Worm (Caenorhabditis elegans) whole organism, midembryonic: ENCODE results near the gene str-111.

Source experiments
- T22C8.4 ChIP-seq: fragments of 200-800 bp; sonication (Bioruptor generic); IDR thresholded peaks from 2 replicates; pipeline ENCODE4 v1.3.6; 2022; ENCODE audit warnings: missing genetic modification characterization, missing compliant biosample characterization
- cog-1 ChIP-seq: sonication (generic microtip); optimal IDR thresholded peaks from 2 replicates; lab custom pipeline; 2016; ENCODE audit warnings: missing genetic modification characterization, missing compliant biosample characterization
- flt-1 ChIP-seq: fragments of 200-800 bp; sonication (Bioruptor generic); IDR thresholded peaks from 2 replicates; pipeline ENCODE4 v1.3.6; 2022; ENCODE audit warnings: missing genetic modification characterization, missing compliant biosample characterization
- klf-2 ChIP-seq: fragments of 200-800 bp; sonication (Bioruptor generic); conservative IDR thresholded peaks from 2 replicates; pipeline ENCODE4 v1.3.6; 2022; ENCODE audit warnings: missing genetic modification reagents, missing genetic modification characterization, missing compliant biosample characterization
- ref-1 ChIP-seq: fragments of 200-800 bp; sonication (Bioruptor generic); conservative IDR thresholded peaks from 2 replicates; pipeline ENCODE4 v1.3.6; 2022; ENCODE audit warnings: missing genetic modification reagents, missing genetic modification characterization, missing compliant biosample characterization
- ztf-23 ChIP-seq: fragments of 200-800 bp; sonication (Bioruptor generic); IDR thresholded peaks from 2 replicates; pipeline ENCODE4 v1.3.6; 2022; ENCODE audit warnings: missing genetic modification reagents, missing genetic modification characterization, missing compliant biosample characterization
- ztf-29 ChIP-seq: fragments of 200-800 bp; sonication (Bioruptor generic); IDR thresholded peaks from 2 replicates; pipeline ENCODE4 v1.3.6; 2022; ENCODE audit warnings: missing genetic modification reagents, missing genetic modification characterization, missing compliant biosample characterization

DNA sequence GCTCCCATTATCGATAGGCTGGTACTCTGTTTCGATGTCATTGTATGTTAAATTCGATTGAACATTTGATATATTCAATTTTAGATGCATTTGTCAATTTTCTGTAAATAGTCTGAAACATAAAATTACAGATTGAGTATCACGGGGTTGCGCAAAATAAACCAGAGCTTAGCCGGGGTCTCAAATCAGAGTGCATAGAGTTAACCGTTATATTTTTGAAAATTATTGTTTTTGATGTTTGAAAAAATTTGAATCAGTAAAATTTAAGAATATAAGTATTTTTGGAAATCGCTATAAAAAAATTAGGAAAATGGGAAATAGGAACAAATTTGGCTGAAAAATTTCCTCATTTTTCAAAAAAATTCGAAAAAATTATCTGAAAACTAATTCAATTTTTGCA lies 9.3 kb downstream of the str-111 start, which contains the start of gene F10A3.17:
- TF ChIP-seq ztf-29 (GFP tag; lab: Robert Waterston, UW) (no peak), ref-1 (GFP tag; lab: Robert Waterston, UW) (no peak), klf-2 (GFP tag; lab: Robert Waterston, UW) (no peak), ztf-23 (GFP tag; lab: Robert Waterston, UW) (no peak), flt-1 (GFP tag; lab: Robert Waterston, UW) (no peak), cog-1 (tag; lab: Kevin White, UChicago) (no peak), T22C8.4 (GFP tag; lab: Robert Waterston, UW) (no peak)
